Worm (Caenorhabditis elegans): ENCODE data around the gene dhhc-8.

Gene dhhc-8

DNA sequence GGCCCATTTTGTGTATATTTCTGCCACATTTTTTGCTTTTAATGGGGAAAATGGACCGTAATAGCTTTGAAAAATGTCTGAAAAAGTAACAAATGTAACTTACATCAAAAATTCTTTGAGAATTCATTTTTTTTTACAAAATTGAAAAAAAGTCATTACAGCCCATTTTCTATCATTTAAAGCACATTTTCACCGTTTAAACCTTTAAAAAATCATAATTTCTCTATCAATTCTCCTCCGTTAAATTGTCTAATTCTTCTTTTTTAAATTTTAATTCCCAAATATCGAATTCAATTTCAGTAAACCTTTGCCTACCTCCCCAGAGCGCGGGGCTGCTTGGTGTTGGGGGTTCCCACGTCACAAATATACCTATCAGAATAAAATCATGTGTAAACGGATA lies at the start of gene dhhc-8:
Gene dhhc-8 (plus strand): TSS at position 301 of the 400 bp plus-strand sequence.
- no peak for TF ChIP-seq unc-62 (GFP tag; optimal IDR thresholded peaks at IDR 0.05)

ce11 chrIII:13058140-13058539 lies 49.3 kb upstream of the dhhc-8 start:
- TF ChIP-seq unc-62 (GFP tag; optimal IDR thresholded peaks at IDR 0.05): no peak

DNA sequence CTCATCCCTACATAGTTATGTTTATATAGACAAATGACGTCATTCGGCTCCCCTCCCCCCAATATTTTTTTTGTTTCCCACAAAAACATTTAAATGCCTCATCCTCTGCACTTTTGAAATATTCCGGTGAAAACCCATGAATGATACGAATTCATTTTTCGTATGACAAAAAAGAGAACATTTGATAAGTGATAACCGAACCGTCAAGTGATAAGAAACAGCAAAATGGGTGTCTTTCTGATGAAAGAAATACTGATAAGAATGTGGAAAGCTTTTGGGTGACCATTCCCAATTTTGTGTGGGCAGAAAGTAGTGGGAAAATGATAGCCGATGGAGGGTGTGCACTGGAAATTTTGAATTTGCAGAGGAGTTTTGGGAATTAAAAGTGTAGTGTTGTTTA lies 48.1 kb upstream of the dhhc-8 start:
- TF ChIP-seq unc-62 (GFP tag; optimal IDR thresholded peaks at IDR 0.05): no peak

ce11 chrIII:13061136-13061535 lies 46.3 kb upstream of the dhhc-8 start:
- TF ChIP-seq unc-62 (GFP tag; optimal IDR thresholded peaks at IDR 0.05): no peak

DNA sequence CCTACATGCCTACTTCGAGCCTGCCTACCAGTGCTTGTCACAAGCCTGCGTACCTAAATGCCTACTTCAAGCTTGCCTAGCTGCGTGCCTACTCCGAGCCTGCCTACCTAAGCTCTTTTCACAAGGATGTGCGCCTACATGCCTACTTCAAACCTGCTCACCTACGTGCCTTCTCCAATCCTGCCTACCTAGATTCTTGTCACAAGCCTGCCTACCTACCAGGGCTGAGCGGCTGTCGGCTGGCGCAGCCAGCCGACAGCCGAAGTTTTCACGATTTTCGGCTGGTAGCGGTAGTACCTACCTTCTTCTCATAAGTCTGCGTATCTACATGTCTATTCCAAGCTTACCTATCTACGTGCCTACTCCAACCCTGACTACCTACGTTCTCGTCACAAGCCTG lies 45.7 kb upstream of the dhhc-8 start:
- TF ChIP-seq unc-62 (GFP tag; optimal IDR thresholded peaks at IDR 0.05): no peak

DNA sequence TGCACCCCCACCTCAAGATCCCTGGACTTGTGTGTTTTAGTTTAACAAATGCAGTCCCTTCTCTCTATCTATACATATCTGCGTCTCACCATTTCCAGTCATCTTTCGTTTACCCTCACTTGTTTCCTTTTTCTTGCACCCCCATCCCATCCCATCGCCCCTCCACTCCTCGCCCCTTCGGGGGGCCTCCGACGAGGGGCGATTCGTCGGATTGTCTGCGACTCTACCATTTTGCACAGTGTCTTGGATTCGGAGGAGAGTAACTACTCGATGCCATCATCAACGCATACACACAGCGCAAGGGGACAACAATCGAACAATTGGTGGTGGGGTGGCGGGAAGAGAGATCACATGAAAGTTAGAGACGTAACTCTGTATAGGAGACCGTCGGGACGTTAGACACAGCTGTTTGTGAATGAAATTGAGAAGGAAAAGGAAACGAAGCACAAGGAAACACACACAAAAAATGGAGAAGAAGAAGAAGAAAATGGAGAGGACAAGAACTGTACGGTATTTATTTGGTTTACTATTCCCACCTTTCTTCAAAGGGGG lies 44.9 kb upstream of the dhhc-8 start:
- TF ChIP-seq unc-62 (GFP tag; optimal IDR thresholded peaks at IDR 0.05): no peak

ce11 chrIII:13062989-13063388 lies 44.4 kb upstream of the dhhc-8 start:
- no peak for TF ChIP-seq unc-62 (GFP tag; optimal IDR thresholded peaks at IDR 0.05)

DNA sequence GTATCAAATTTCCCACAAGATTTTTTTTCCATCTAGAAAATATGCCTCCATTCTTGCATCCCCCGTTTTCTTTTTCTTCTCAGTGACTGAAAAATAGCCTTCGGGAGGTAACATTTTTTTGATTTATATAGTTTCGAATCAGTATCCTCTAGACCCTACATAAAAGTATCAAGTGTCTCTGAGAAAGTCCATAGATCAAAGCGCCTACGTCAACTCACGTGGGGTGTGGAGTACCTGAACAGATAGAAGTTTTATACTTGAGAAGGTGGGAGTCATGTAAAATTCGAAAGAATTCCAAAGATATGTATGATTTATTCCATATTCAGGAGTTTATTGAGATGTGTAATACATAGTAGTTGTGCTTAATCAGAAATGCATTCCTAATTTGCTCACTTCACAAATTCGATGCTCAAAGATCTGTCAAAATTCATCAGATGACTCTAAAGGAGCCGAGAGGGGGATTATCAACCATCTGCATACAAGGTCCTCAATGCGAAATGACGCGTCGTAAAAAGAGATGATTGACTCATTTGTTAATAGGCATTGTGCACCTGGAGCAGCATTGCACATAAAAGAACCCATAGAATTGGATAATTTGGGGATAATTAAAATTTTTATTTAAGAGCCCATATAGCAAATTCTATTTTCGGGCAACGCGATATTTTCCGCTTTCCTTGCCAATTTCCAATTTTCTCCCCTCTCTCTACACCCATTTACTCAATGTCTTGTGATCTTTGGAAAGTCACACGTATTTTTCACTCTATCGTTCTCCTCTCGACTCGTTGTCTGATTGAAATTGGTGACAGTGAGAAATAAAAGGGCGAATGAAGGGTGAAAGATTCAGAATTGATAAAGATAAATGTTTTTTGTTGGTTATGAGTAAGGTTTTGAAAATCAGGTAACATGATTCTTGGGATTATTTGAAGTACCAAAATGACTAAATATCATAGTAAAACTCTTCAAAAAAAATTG lies 42.9 kb upstream of the dhhc-8 start:
- TF ChIP-seq unc-62 (GFP tag; optimal IDR thresholded peaks at IDR 0.05): no peak

- no peak for TF ChIP-seq unc-62 (GFP tag; optimal IDR thresholded peaks at IDR 0.05)
Measured at ce11 chrIII:13065694-13066093, 41.7 kb upstream of the dhhc-8 start.

DNA sequence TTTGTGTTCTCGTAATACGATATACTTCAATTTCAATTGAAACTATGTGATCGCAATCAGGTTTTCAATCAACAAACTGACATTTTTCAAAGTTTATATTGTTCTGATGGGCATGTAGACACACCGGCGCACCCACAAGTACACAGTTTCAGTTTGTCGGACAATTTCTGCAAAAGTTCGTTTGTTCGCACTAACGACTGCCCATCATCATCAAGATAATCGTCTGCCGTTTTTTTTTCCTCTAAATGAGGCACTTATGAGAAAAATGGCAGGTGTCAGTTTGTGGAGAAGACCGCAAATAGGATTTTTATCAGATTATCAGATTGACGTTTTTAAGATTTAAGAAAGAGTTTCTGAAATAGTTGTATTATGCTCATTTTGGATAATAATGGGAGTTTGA lies 40.6 kb upstream of the dhhc-8 start:
- no peak for TF ChIP-seq unc-62 (GFP tag; optimal IDR thresholded peaks at IDR 0.05)

DNA sequence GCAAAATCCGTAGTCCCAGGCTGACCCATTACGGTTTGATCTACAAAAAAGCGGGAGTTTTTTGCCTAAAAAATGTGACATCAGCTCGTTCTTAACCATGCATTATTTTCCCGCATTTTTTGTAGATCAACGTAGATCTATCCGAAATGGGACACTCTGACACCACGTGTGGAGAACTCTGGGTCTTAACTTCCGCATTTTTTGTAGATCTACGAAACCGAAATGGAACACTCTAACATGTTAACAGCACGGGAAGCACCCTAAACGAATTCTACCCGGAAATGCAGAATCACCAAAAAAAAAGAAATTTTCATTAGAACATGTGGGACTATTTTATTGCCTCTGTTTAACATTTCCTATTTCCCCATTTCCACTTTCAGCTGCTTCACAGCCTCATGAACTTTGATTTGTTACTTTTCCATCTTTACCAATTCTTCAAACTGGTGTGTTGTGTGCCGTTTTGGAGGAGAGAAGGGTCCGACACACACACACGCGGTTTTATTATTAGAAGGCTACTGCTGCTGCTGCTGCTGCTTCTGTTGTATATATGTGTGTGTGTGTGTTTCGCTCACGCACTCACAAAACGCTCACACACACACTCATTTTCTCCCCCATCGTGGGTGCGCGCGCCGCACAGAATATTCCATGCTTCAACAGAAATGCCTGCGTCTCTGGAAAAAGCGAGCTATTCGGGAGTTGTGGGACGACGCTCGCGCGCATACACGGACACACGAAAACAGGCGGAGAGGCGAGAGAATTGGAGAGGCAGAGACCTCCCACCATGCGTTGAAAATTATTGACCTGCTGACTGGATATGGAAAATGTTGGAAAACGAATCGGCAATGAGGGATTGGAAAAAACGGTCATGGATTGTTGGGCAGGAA lies 39.3 kb upstream of the dhhc-8 start:
- TF ChIP-seq unc-62 (GFP tag; optimal IDR thresholded peaks at IDR 0.05): no peak

- TF ChIP-seq unc-62 (GFP tag; optimal IDR thresholded peaks at IDR 0.05): no peak
Measured at ce11 chrIII:13069416-13069815, 38.0 kb upstream of the dhhc-8 start.

DNA sequence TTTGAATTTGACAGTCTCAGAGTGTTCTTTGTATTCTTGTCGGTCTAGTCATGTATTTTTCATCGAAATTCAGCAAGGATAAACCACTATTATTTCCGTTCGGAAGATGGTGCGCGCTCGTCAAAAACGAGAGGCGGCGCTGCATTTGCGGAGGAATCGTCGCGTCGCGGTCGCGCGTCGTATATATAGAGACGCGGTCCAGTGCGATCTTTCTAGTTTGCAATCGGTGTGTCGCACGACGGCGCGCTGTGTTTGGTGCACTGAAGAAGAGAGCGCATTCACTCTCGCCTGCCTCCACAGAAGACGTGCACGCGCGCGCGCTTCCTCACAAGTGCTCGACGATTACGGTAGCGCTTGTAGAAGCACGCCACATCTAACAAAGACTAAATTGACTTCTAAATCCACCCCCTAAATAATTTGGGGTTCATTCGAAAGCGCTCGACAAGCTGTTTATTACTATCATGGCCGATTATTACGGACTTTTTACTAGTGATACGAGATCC lies 36.8 kb upstream of the dhhc-8 start, which contains the start of gene Y39E4B.6:
Gene Y39E4B.6 (plus strand): TSS at position 209 of the 503 bp plus-strand sequence.
- TF ChIP-seq unc-62 (GFP tag; optimal IDR thresholded peaks at IDR 0.05): no peak

- no peak for TF ChIP-seq unc-62 (GFP tag; optimal IDR thresholded peaks at IDR 0.05)
Measured at ce11 chrIII:13071432-13072259, 35.8 kb upstream of the dhhc-8 start.

ce11 chrIII:13087437-13087836 lies 20.0 kb upstream of the dhhc-8 start:
- TF ChIP-seq unc-62 (GFP tag; optimal IDR thresholded peaks at IDR 0.05): no peak
